Worm (Caenorhabditis elegans) whole organism, L2 larva: ENCODE measurements around the gene smc-5.

Source experiments
- C34F6.9 ChIP-seq: fragments of 150-350 bp; optimal IDR thresholded peaks from 2 replicates; lab custom pipeline; 2014; ENCODE audit warnings: missing biosample characterization, missing genetic modification characterization
- F13H6.1 ChIP-seq: sonication (generic microtip); optimal IDR thresholded peaks from 2 replicates; lab custom pipeline; 2016; ENCODE audit warnings: missing genetic modification characterization, missing compliant biosample characterization
- Y55F3AM.14 ChIP-seq: fragments of 200-800 bp; sonication (Bioruptor generic); optimal IDR thresholded peaks from 2 replicates; lab custom pipeline; 2018; ENCODE audit warnings: mild to moderate bottlenecking, missing genetic modification characterization, missing compliant biosample characterization
- ZK546.5 ChIP-seq: sonication (generic microtip); optimal IDR thresholded peaks from 2 replicates; lab custom pipeline; 2017; ENCODE audit warnings: missing biosample characterization, missing genetic modification characterization
- alr-1 ChIP-seq: fragments of 150-350 bp; optimal IDR thresholded peaks from 2 replicates; lab custom pipeline; 2014; ENCODE audit warnings: missing biosample characterization, missing genetic modification characterization
- blmp-1 ChIP-seq: sonication (generic microtip); optimal IDR thresholded peaks from 2 replicates; lab custom pipeline; 2017; ENCODE audit warnings: missing genetic modification characterization, mild to moderate bottlenecking, missing compliant biosample characterization, antibody characterized with exemption, moderate library complexity; ENCODE audit not compliant: insufficient read depth
- ceh-16 ChIP-seq: fragments of 150-350 bp; optimal IDR thresholded peaks from 2 replicates; lab custom pipeline; 2014; ENCODE audit warnings: missing biosample characterization, missing genetic modification characterization
- ceh-82 ChIP-seq: fragments of 150-350 bp; optimal IDR thresholded peaks from 2 replicates; lab custom pipeline; 2014; ENCODE audit warnings: missing biosample characterization, missing genetic modification characterization
- crh-2 ChIP-seq: sonication (generic microtip); optimal IDR thresholded peaks from 2 replicates; lab custom pipeline; 2017; ENCODE audit warnings: missing biosample characterization, missing genetic modification characterization
- egl-27 ChIP-seq: sonication (generic microtip); optimal IDR thresholded peaks from 3 replicates; lab custom pipeline; 2017; ENCODE audit warnings: missing biosample characterization, missing genetic modification reagents, missing genetic modification characterization
- elt-3 ChIP-seq: sonication (generic microtip); optimal IDR thresholded peaks from 2 replicates; lab custom pipeline; 2017; ENCODE audit warnings: missing biosample characterization, missing genetic modification characterization
- fos-1 ChIP-seq: fragments of 150-350 bp; optimal IDR thresholded peaks from 2 replicates; lab custom pipeline; 2014; ENCODE audit warnings: missing biosample characterization, missing genetic modification characterization
- lin-11 ChIP-seq: fragments of 150-350 bp; sonication (generic microtip); optimal IDR thresholded peaks from 2 replicates; lab custom pipeline; 2014; ENCODE audit warnings: missing biosample characterization, missing genetic modification characterization, inconsistent platforms, mixed read lengths
- lin-13 ChIP-seq: fragments of 150-350 bp; optimal IDR thresholded peaks from 2 replicates; lab custom pipeline; 2014; ENCODE audit warnings: missing biosample characterization, missing genetic modification reagents, missing genetic modification characterization
- lin-39 ChIP-seq: fragments of 150-350 bp; optimal IDR thresholded peaks from 2 replicates; lab custom pipeline; 2014; ENCODE audit warnings: missing biosample characterization, missing genetic modification reagents, missing genetic modification characterization
- lsy-2 ChIP-seq, 2 experiments: fragments of 150-350 bp in 1 of 2; sonication (generic microtip) in 1 of 2; optimal IDR thresholded peaks; 2 replicates each; lab custom pipeline; 2014 to 2017; ENCODE audit warnings: missing biosample characterization in 2 of 2, missing genetic modification characterization in 2 of 2
- mab-5 ChIP-seq: fragments of 150-350 bp; optimal IDR thresholded peaks from 2 replicates; lab custom pipeline; 2014; ENCODE audit warnings: missing biosample characterization, missing genetic modification characterization
- mbf-1 ChIP-seq: sonication (generic microtip); optimal IDR thresholded peaks from 2 replicates; lab custom pipeline; 2017; ENCODE audit warnings: missing biosample characterization, missing genetic modification characterization
- mdl-1 ChIP-seq, 2 experiments: fragments of 150-350 bp in 1 of 2; sonication (generic microtip) in 1 of 2; optimal IDR thresholded peaks; 2 replicates each; lab custom pipeline; 2017; ENCODE audit warnings: missing biosample characterization in 2 of 2, missing genetic modification characterization in 2 of 2
- nhr-10 ChIP-seq: sonication (generic microtip); optimal IDR thresholded peaks from 2 replicates; lab custom pipeline; 2017; ENCODE audit warnings: missing biosample characterization, missing genetic modification characterization
- nhr-11 ChIP-seq: fragments of 150-350 bp; optimal IDR thresholded peaks from 2 replicates; lab custom pipeline; 2014; ENCODE audit warnings: missing biosample characterization, missing genetic modification characterization
- nhr-129 ChIP-seq: fragments of 150-350 bp; optimal IDR thresholded peaks from 2 replicates; lab custom pipeline; 2014; ENCODE audit warnings: missing biosample characterization, missing genetic modification characterization
- nhr-21 ChIP-seq: fragments of 150-350 bp; optimal IDR thresholded peaks from 2 replicates; lab custom pipeline; 2014; ENCODE audit warnings: missing biosample characterization, missing genetic modification characterization
- nhr-237 ChIP-seq: fragments of 150-350 bp; optimal IDR thresholded peaks from 2 replicates; lab custom pipeline; 2014; ENCODE audit warnings: missing biosample characterization, missing genetic modification characterization
- nhr-25 ChIP-seq: fragments of 150-350 bp; sonication (generic microtip); optimal IDR thresholded peaks from 3 replicates; lab custom pipeline; 2014; ENCODE audit warnings: missing biosample characterization, missing genetic modification characterization
- nhr-6 ChIP-seq: fragments of 150-350 bp; optimal IDR thresholded peaks from 2 replicates; lab custom pipeline; 2014; ENCODE audit warnings: missing biosample characterization, missing genetic modification characterization
- peb-1 ChIP-seq: fragments of 150-350 bp; optimal IDR thresholded peaks from 2 replicates; lab custom pipeline; 2014; ENCODE audit warnings: missing biosample characterization, missing genetic modification characterization
- sem-4 ChIP-seq: fragments of 150-350 bp; optimal IDR thresholded peaks from 2 replicates; lab custom pipeline; 2014; ENCODE audit warnings: missing biosample characterization, missing genetic modification reagents, missing genetic modification characterization
- sma-3 ChIP-seq: sonication (generic microtip); optimal IDR thresholded peaks from 2 replicates; lab custom pipeline; 2016; ENCODE audit warnings: missing genetic modification reagents, missing genetic modification characterization, missing compliant biosample characterization
- sma-9 ChIP-seq, 2 experiments: fragments of 150-350 bp in 1 of 2; sonication (generic microtip) in 1 of 2; optimal IDR thresholded peaks; 2 replicates each; lab custom pipeline; 2014 to 2016; ENCODE audit warnings: missing genetic modification characterization in 2 of 2, mild to moderate bottlenecking in 1 of 2, missing biosample characterization in 1 of 2, missing compliant biosample characterization in 1 of 2, missing genetic modification reagents in 1 of 2, moderate library complexity in 1 of 2
- unc-39 ChIP-seq: fragments of 150-350 bp; optimal IDR thresholded peaks from 2 replicates; lab custom pipeline; 2014; ENCODE audit warnings: missing biosample characterization, missing genetic modification characterization
- unc-55 ChIP-seq: fragments of 150-350 bp; sonication (generic microtip); optimal IDR thresholded peaks from 3 replicates; lab custom pipeline; 2014; ENCODE audit warnings: missing biosample characterization, missing genetic modification reagents, missing genetic modification characterization
- unc-62 ChIP-seq: fragments of 150-350 bp; optimal IDR thresholded peaks from 2 replicates; lab custom pipeline; 2014; ENCODE audit warnings: missing biosample characterization, missing genetic modification reagents, missing genetic modification characterization
- zag-1 ChIP-seq: fragments of 150-350 bp; optimal IDR thresholded peaks from 2 replicates; lab custom pipeline; 2014; ENCODE audit warnings: missing biosample characterization, missing genetic modification characterization
- ztf-1 ChIP-seq: fragments of 200-800 bp; sonication (Bioruptor generic); conservative IDR thresholded peaks from 2 replicates; pipeline ENCODE4 v1.3.6; 2022; ENCODE audit warnings: missing genetic modification characterization, missing compliant biosample characterization
- ztf-11 ChIP-seq: sonication (generic microtip); optimal IDR thresholded peaks from 2 replicates; lab custom pipeline; 2017; ENCODE audit warnings: missing biosample characterization, missing genetic modification characterization
- ztf-4 ChIP-seq: fragments of 150-350 bp; optimal IDR thresholded peaks from 2 replicates; lab custom pipeline; 2014; ENCODE audit warnings: missing biosample characterization, missing genetic modification characterization

smc-5 gene

DNA sequence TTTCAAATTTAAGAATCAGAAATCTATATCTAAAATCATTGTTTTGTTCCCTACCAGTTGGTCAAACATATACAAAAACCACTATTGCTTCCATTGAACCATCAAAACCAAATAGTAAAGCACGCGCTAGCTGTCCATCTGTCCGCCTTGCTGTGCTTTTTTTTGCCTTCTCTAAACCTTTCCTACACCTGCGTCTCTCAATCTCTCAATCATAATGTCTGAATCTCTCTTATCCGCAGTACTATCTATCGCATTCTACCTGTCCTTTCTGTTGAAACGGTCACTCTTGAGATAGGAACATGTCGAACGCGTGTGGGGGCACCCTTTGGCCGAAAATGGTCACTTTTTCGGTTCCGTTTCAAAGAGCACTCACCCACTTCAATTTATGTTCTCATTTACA, 14.6 kb upstream of the smc-5 start:
- no peak for TF ChIP-seq crh-2 (tag; lab: Kevin White, UChicago)
- TF ChIP-seq egl-27 = no peak
- TF ChIP-seq nhr-6 (tag; lab: Kevin White, UChicago) = no peak
- TF ChIP-seq ztf-11 (tag; lab: Kevin White, UChicago) = no peak
- TF ChIP-seq C34F6.9 (tag; lab: Kevin White, UChicago) = peak; percentile 20
- TF ChIP-seq nhr-237 (tag; lab: Kevin White, UChicago) = no peak
- TF ChIP-seq blmp-1 = peak; percentile 10
- no peak for TF ChIP-seq ceh-82 (tag; lab: Kevin White, UChicago)
- peak; percentile 41 for TF ChIP-seq nhr-129 (tag; lab: Kevin White, UChicago)
- TF ChIP-seq sem-4 (tag; lab: Kevin White, UChicago) = no peak
- TF ChIP-seq zag-1 (tag; lab: Kevin White, UChicago) = no peak
- no peak for TF ChIP-seq mbf-1 (tag; lab: Kevin White, UChicago)
- TF ChIP-seq mab-5 (tag; lab: Kevin White, UChicago) = no peak
- no peak for TF ChIP-seq Y55F3AM.14 (GFP tag; lab: Kevin White, UChicago)
- no peak for TF ChIP-seq lsy-2 (tag; optimal IDR thresholded peaks at IDR 0.05; lab: Kevin White, UChicago)
- no peak for TF ChIP-seq F13H6.1 (tag; lab: Kevin White, UChicago)

- TF ChIP-seq nhr-6 (tag; lab: Kevin White, UChicago) = no peak
- TF ChIP-seq egl-27 = no peak
- no peak for TF ChIP-seq ceh-82 (tag; lab: Kevin White, UChicago)
- TF ChIP-seq unc-62 = no peak
- TF ChIP-seq ztf-11 (tag; lab: Kevin White, UChicago) = no peak
- peak; percentile 13 for TF ChIP-seq C34F6.9 (tag; lab: Kevin White, UChicago)
- TF ChIP-seq nhr-237 (tag; lab: Kevin White, UChicago) = no peak
- peak; percentile 54 for TF ChIP-seq nhr-129 (tag; lab: Kevin White, UChicago)
- no peak for TF ChIP-seq sma-3
- no peak for TF ChIP-seq nhr-10 (tag; lab: Kevin White, UChicago)
- no peak for TF ChIP-seq elt-3 (tag; lab: Kevin White, UChicago)
- no peak for TF ChIP-seq fos-1
Measured at ce11 chrII:5048185-5048795, 13.6 kb upstream of the smc-5 start.

DNA sequence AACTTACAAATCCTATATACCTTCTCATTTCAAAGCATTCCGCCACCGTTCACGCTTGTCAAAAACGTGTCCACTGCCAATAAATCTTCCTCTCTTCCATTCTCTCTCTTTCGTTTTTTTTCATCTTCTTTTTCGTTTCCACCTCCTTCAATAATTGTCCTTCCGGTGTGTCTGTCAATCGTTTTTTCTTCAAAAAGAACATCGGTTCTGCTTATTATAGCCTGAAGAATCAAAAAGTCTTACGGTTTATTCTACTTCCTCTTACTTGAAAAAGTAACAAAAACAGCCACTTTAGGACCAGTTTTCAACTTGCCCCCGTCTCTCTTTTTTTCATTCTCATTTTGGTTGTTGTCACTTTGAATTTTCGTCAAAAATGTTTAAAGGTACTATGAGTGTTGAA, 12.7 kb upstream of the smc-5 start:
- TF ChIP-seq sem-4 (tag; lab: Kevin White, UChicago) (peak; percentile 31), unc-39 (tag; lab: Kevin White, UChicago) (no peak), lsy-2 (tag; optimal IDR thresholded peaks at IDR 0.05; lab: Kevin White, UChicago) (peak in 1 of 2 experiments; percentile 29), zag-1 (tag; lab: Kevin White, UChicago) (no peak), nhr-129 (tag; lab: Kevin White, UChicago) (peak; percentile 5), nhr-25 (tag; lab: Kevin White, UChicago) (peak; percentile 84), ztf-4 (tag; lab: Kevin White, UChicago) (no peak), sma-9 (GFP tag; optimal IDR thresholded peaks at IDR 0.05; lab: Kevin White, UChicago) (peak; percentile 19), sma-9 (tag; optimal IDR thresholded peaks at IDR 0.05; lab: Kevin White, UChicago) (no peak), F13H6.1 (tag; lab: Kevin White, UChicago) (peak; percentile 11), sma-3 (peak; percentile 21), nhr-6 (tag; lab: Kevin White, UChicago) (peak; percentile 4), peb-1 (tag; lab: Kevin White, UChicago) (no peak), egl-27 (peak; percentile 28), mdl-1 (tag; optimal IDR thresholded peaks at IDR 0.05; lab: Kevin White, UChicago) (no peak), crh-2 (tag; lab: Kevin White, UChicago) (peak; percentile 64), mab-5 (tag; lab: Kevin White, UChicago) (peak; percentile 62), C34F6.9 (tag; lab: Kevin White, UChicago) (peak; percentile 2), blmp-1 (peak; percentile 22)

- TF ChIP-seq mdl-1 (tag; optimal IDR thresholded peaks at IDR 0.05; lab: Kevin White, UChicago) (no peak), ZK546.5 (tag; lab: Kevin White, UChicago) (no peak), nhr-129 (tag; lab: Kevin White, UChicago) (peak; percentile 28), sma-9 (GFP tag; optimal IDR thresholded peaks at IDR 0.05; lab: Kevin White, UChicago) (no peak), sma-9 (tag; optimal IDR thresholded peaks at IDR 0.05; lab: Kevin White, UChicago) (no peak), ceh-16 (tag; lab: Kevin White, UChicago) (no peak), nhr-10 (tag; lab: Kevin White, UChicago) (no peak), lsy-2 (tag; optimal IDR thresholded peaks at IDR 0.05; lab: Kevin White, UChicago) (peak in 1 of 2 experiments; percentile 31)
Measured at ce11 chrII:5049865-5050342, 12.0 kb upstream of the smc-5 start, which contains the start of gene F33G12.6. F33G12.6 (plus strand) TSS chrII:5049915.

ce11 chrII:5050776-5051175, 11.1 kb upstream of the smc-5 start:
- no peak for TF ChIP-seq nhr-21 (tag; lab: Kevin White, UChicago)
- no peak for TF ChIP-seq lin-11 (tag; lab: Kevin White, UChicago)
- TF ChIP-seq elt-3 (tag; lab: Kevin White, UChicago) = no peak
- TF ChIP-seq mdl-1 (tag; optimal IDR thresholded peaks at IDR 0.05; lab: Kevin White, UChicago) = no peak
- no peak for TF ChIP-seq crh-2 (tag; lab: Kevin White, UChicago)
- TF ChIP-seq sma-3 = no peak
- no peak for TF ChIP-seq F13H6.1 (tag; lab: Kevin White, UChicago)
- TF ChIP-seq unc-62 = no peak
- no peak for TF ChIP-seq peb-1 (tag; lab: Kevin White, UChicago)
- no peak for TF ChIP-seq alr-1 (tag; lab: Kevin White, UChicago)
- no peak for TF ChIP-seq ztf-1 (GFP tag; lab: Robert Waterston, UW)
- no peak for TF ChIP-seq zag-1 (tag; lab: Kevin White, UChicago)
- TF ChIP-seq unc-55 = no peak
- no peak for TF ChIP-seq lin-39 (tag; lab: Kevin White, UChicago)
- no peak for TF ChIP-seq nhr-10 (tag; lab: Kevin White, UChicago)
- TF ChIP-seq sma-9 (GFP tag; optimal IDR thresholded peaks at IDR 0.05; lab: Kevin White, UChicago) = no peak
- no peak for TF ChIP-seq sma-9 (tag; optimal IDR thresholded peaks at IDR 0.05; lab: Kevin White, UChicago)
- TF ChIP-seq ceh-16 (tag; lab: Kevin White, UChicago) = no peak
- TF ChIP-seq ztf-4 (tag; lab: Kevin White, UChicago) = no peak
- TF ChIP-seq nhr-11 (tag; lab: Kevin White, UChicago) = no peak
- no peak for TF ChIP-seq lin-13 (GFP tag; lab: Kevin White, UChicago)
